Fruit fly (Drosophila melanogaster) whole organism, embryonic: ENCODE results near the gene CG32036.

ENCODE experiments used
- Atf3 ChIP-seq: fragments of 200-800 bp; sonication (Bioruptor generic); optimal IDR thresholded peaks from 3 replicates; lab custom pipeline; 2016; ENCODE audit warnings: missing biosample characterization, missing genetic modification characterization
- BEAF-32 ChIP-seq: fragments of 200-800 bp; sonication (Bioruptor generic); optimal IDR thresholded peaks from 3 replicates; lab custom pipeline; 2017; ENCODE audit warnings: missing biosample characterization, missing genetic modification characterization, mild to moderate bottlenecking, moderate library complexity, missing genetic modification reagents
- Blimp-1 ChIP-seq: fragments of 200-800 bp; sonication (Bioruptor generic); optimal IDR thresholded peaks from 3 replicates; lab custom pipeline; 2018; ENCODE audit warnings: missing biosample characterization, missing genetic modification characterization, mild to moderate bottlenecking, moderate library complexity, missing genetic modification reagents
- CG10654 ChIP-seq: fragments of 200-800 bp; sonication (Bioruptor generic); optimal IDR thresholded peaks from 2 replicates; lab custom pipeline; 2016; ENCODE audit warnings: missing biosample characterization, missing genetic modification characterization
- CG13624 ChIP-seq: fragments of 200-800 bp; sonication (Bioruptor generic); optimal IDR thresholded peaks from 2 replicates; lab custom pipeline; 2016; ENCODE audit warnings: missing biosample characterization, missing genetic modification characterization
- CG13894 ChIP-seq: fragments of 200-800 bp; sonication (Bioruptor generic); optimal IDR thresholded peaks from 3 replicates; lab custom pipeline; 2018; ENCODE audit warnings: missing biosample characterization, mild to moderate bottlenecking, missing genetic modification characterization, moderate library complexity
- CG14667 ChIP-seq: fragments of 200-800 bp; sonication (Bioruptor generic); IDR thresholded peaks from 2 replicates; pipeline ENCODE4 v1.3.6; 2022; ENCODE audit warnings: missing biosample characterization, missing genetic modification characterization
- CG14965 ChIP-seq: fragments of 200-800 bp; sonication (Bioruptor generic); optimal IDR thresholded peaks from 2 replicates; lab custom pipeline; 2016; ENCODE audit warnings: missing biosample characterization, missing genetic modification characterization, borderline replicate concordance
- CG15601 ChIP-seq: fragments of 200-800 bp; sonication (Bioruptor generic); optimal IDR thresholded peaks from 3 replicates; lab custom pipeline; 2019; ENCODE audit warnings: missing biosample characterization, mild to moderate bottlenecking, missing genetic modification characterization, moderate library complexity
- CG17186 ChIP-seq: fragments of 200-800 bp; sonication (Bioruptor generic); optimal IDR thresholded peaks from 3 replicates; lab custom pipeline; 2017; ENCODE audit warnings: missing biosample characterization, missing genetic modification reagents, missing genetic modification characterization
- CG1792 ChIP-seq: fragments of 200-800 bp; sonication (Bioruptor generic); optimal IDR thresholded peaks from 2 replicates; lab custom pipeline; 2016; ENCODE audit warnings: missing biosample characterization, missing genetic modification characterization
- CG18599 ChIP-seq: fragments of 200-800 bp; sonication (Bioruptor generic); optimal IDR thresholded peaks from 3 replicates; lab custom pipeline; 2017; ENCODE audit warnings: missing biosample characterization, missing genetic modification characterization, mild to moderate bottlenecking, moderate library complexity, missing genetic modification reagents
- CG34422 ChIP-seq: fragments of 200-800 bp; sonication (Bioruptor generic); IDR thresholded peaks from 3 replicates; pipeline ENCODE4 v1.3.6; 2022; ENCODE audit warnings: missing biosample characterization, missing genetic modification characterization
- CG4282 ChIP-seq: fragments of 200-800 bp; sonication (Bioruptor generic); optimal IDR thresholded peaks from 2 replicates; lab custom pipeline; 2016; ENCODE audit warnings: missing biosample characterization, missing genetic modification characterization
- CG6683 ChIP-seq: fragments of 200-800 bp; sonication (Bioruptor generic); optimal IDR thresholded peaks from 2 replicates; lab custom pipeline; 2017; ENCODE audit warnings: missing biosample characterization, mild to moderate bottlenecking, missing genetic modification characterization, missing genetic modification reagents
- CG6813 ChIP-seq: fragments of 200-800 bp; sonication (Bioruptor generic); optimal IDR thresholded peaks from 2 replicates; lab custom pipeline; 2017; ENCODE audit warnings: missing biosample characterization, missing genetic modification characterization, mild to moderate bottlenecking, moderate library complexity, missing genetic modification reagents
- CG8478 ChIP-seq: fragments of >200 bp; optimal IDR thresholded peaks from 2 replicates; lab custom pipeline; 2018
- CG9215 ChIP-seq: fragments of 200-800 bp; sonication (Bioruptor generic); IDR thresholded peaks from 2 replicates; pipeline ENCODE4 v1.3.6; 2022; ENCODE audit warnings: missing biosample characterization, missing genetic modification characterization
- CG9609 ChIP-seq: fragments of 200-800 bp; sonication (Bioruptor generic); optimal IDR thresholded peaks from 3 replicates; lab custom pipeline; 2016; ENCODE audit warnings: missing biosample characterization, missing genetic modification characterization
- Chrac-16 ChIP-seq: fragments of 200-800 bp; sonication (Bioruptor generic); optimal IDR thresholded peaks from 3 replicates; lab custom pipeline; 2016; ENCODE audit warnings: missing biosample characterization, missing genetic modification characterization
- Doc3 ChIP-seq: fragments of 200-800 bp; sonication (Bioruptor generic); IDR thresholded peaks from 3 replicates; pipeline ENCODE4 v1.3.6; 2022; ENCODE audit warnings: missing biosample characterization, missing genetic modification characterization; ENCODE audit not compliant: partially characterized antibody
- Ets97D ChIP-seq: fragments of 200-800 bp; sonication (Bioruptor generic); optimal IDR thresholded peaks from 3 replicates; lab custom pipeline; 2016; ENCODE audit warnings: missing biosample characterization, missing genetic modification characterization
- HLHmδ ChIP-seq: fragments of 200-800 bp; sonication (Bioruptor generic); optimal IDR thresholded peaks from 2 replicates; lab custom pipeline; 2018; ENCODE audit warnings: missing biosample characterization, mild to moderate bottlenecking, missing genetic modification characterization, moderate library complexity
- Lhr ChIP-seq: fragments of 200-800 bp; sonication (Bioruptor generic); optimal IDR thresholded peaks from 3 replicates; lab custom pipeline; 2017; ENCODE audit warnings: mild to moderate bottlenecking, missing biosample characterization, missing genetic modification reagents, missing genetic modification characterization
- MESR4 ChIP-seq: fragments of 200-800 bp; sonication (Bioruptor generic); optimal IDR thresholded peaks from 2 replicates; lab custom pipeline; 2018; ENCODE audit warnings: missing biosample characterization, mild to moderate bottlenecking, missing genetic modification characterization, moderate library complexity
- Oaz ChIP-seq: fragments of 200-800 bp; sonication (Bioruptor generic); IDR thresholded peaks from 2 replicates; pipeline ENCODE4 v1.3.6; 2022; ENCODE audit warnings: missing biosample characterization, missing genetic modification characterization
- Side ChIP-seq: fragments of 200-800 bp; sonication (Bioruptor generic); optimal IDR thresholded peaks from 2 replicates; lab custom pipeline; 2016; ENCODE audit warnings: missing biosample characterization, missing genetic modification characterization
- TFAM ChIP-seq: fragments of 200-800 bp; sonication (Bioruptor generic); optimal IDR thresholded peaks from 2 replicates; lab custom pipeline; 2017; ENCODE audit warnings: missing biosample characterization, missing genetic modification characterization, inconsistent platforms
- aop ChIP-seq: fragments of 200-800 bp; sonication (Bioruptor generic); IDR thresholded peaks from 2 replicates; pipeline ENCODE4 v1.3.6; 2022; ENCODE audit warnings: missing biosample characterization, missing genetic modification characterization
- bigmax ChIP-seq: fragments of 200-800 bp; sonication (Bioruptor generic); optimal IDR thresholded peaks from 2 replicates; lab custom pipeline; 2018; ENCODE audit warnings: missing biosample characterization, mild to moderate bottlenecking, missing genetic modification characterization
- chm ChIP-seq: fragments of 200-800 bp; sonication (Bioruptor generic); IDR thresholded peaks from 2 replicates; pipeline ENCODE4 v1.3.6; 2022; ENCODE audit warnings: missing biosample characterization, missing genetic modification characterization
- da ChIP-seq: fragments of 200-800 bp; sonication (Bioruptor generic); optimal IDR thresholded peaks from 2 replicates; lab custom pipeline; 2016; ENCODE audit warnings: missing biosample characterization, missing genetic modification characterization
- dati ChIP-seq: fragments of 200-800 bp; sonication (Bioruptor generic); IDR thresholded peaks from 2 replicates; pipeline ENCODE4 v1.3.6; 2022; ENCODE audit warnings: missing biosample characterization, missing genetic modification characterization
- dimm ChIP-seq: fragments of 200-800 bp; sonication (Bioruptor generic); IDR thresholded peaks from 2 replicates; pipeline ENCODE4 v1.3.6; 2022; ENCODE audit warnings: missing biosample characterization, missing genetic modification characterization
- h ChIP-seq: fragments of >200 bp; optimal IDR thresholded peaks from 2 replicates; lab custom pipeline; 2017
- hb ChIP-seq: fragments of 200-800 bp; sonication (Bioruptor generic); IDR thresholded peaks from 3 replicates; pipeline ENCODE4 v1.3.6; 2022; ENCODE audit warnings: missing biosample characterization, missing genetic modification characterization; ENCODE audit not compliant: partially characterized antibody
- hbn ChIP-seq: fragments of 200-800 bp; sonication (Bioruptor generic); IDR thresholded peaks from 2 replicates; pipeline ENCODE4 v1.3.6; 2022; ENCODE audit warnings: missing biosample characterization, missing genetic modification characterization; ENCODE audit not compliant: partially characterized antibody
- insv ChIP-seq, 2 experiments: fragments of 200-800 bp; sonication (Bioruptor generic); optimal IDR thresholded peaks; 3 replicates each; lab custom pipeline; 2016 to 2018; ENCODE audit warnings: missing biosample characterization in 2 of 2, missing genetic modification characterization in 2 of 2
- jing ChIP-seq: fragments of 200-800 bp; sonication (Bioruptor generic); optimal IDR thresholded peaks from 2 replicates; lab custom pipeline; 2018; ENCODE audit warnings: missing biosample characterization, mild to moderate bottlenecking, missing genetic modification characterization
- nerfin-2 ChIP-seq: fragments of 200-800 bp; sonication (Bioruptor generic); IDR thresholded peaks from 2 replicates; pipeline ENCODE4 v1.3.6; 2022; ENCODE audit warnings: missing biosample characterization, missing genetic modification characterization; ENCODE audit not compliant: partially characterized antibody
- prd ChIP-seq, 3 experiments: fragments of >200 bp in 2 of 3; fragments of 200-800 bp in 1 of 3; sonication (Bioruptor generic) in 1 of 3; optimal IDR thresholded peaks in 2 of 3; IDR thresholded peaks in 1 of 3; 2 replicates in 2 of 3; 3 replicates in 1 of 3; pipeline versions ENCODE4 v1.3.6 to Lab custom; 2017 to 2022; ENCODE audit warnings: missing biosample characterization in 1 of 3, missing genetic modification characterization in 1 of 3
- rib ChIP-seq: fragments of 200-800 bp; sonication (Bioruptor generic); IDR thresholded peaks from 2 replicates; pipeline ENCODE4 v1.3.6; 2022; ENCODE audit warnings: missing biosample characterization, missing genetic modification characterization
- sd ChIP-seq: fragments of 200-800 bp; sonication (Bioruptor generic); optimal IDR thresholded peaks from 3 replicates; lab custom pipeline; 2018; ENCODE audit warnings: missing biosample characterization, mild to moderate bottlenecking, missing genetic modification characterization, moderate library complexity
- shn ChIP-seq: fragments of 200-800 bp; sonication (Bioruptor generic); optimal IDR thresholded peaks from 3 replicates; lab custom pipeline; 2016; ENCODE audit warnings: missing biosample characterization, missing genetic modification characterization
- ssp ChIP-seq: fragments of 200-800 bp; sonication (Bioruptor generic); IDR thresholded peaks from 2 replicates; pipeline ENCODE4 v1.3.6; 2022; ENCODE audit warnings: missing biosample characterization, missing genetic modification characterization
- wor ChIP-seq: fragments of 200-800 bp; sonication (Bioruptor generic); IDR thresholded peaks from 2 replicates; pipeline ENCODE4 v1.3.6; 2022; ENCODE audit warnings: missing biosample characterization, missing genetic modification characterization
- zen2 ChIP-seq: fragments of 200-800 bp; sonication (Bioruptor generic); IDR thresholded peaks from 3 replicates; pipeline ENCODE4 v1.3.6; 2022; ENCODE audit warnings: missing biosample characterization, missing genetic modification characterization; ENCODE audit not compliant: partially characterized antibody
- zf30C ChIP-seq: fragments of 200-800 bp; sonication (Bioruptor generic); optimal IDR thresholded peaks from 3 replicates; lab custom pipeline; 2018; ENCODE audit warnings: missing biosample characterization, mild to moderate bottlenecking, missing genetic modification characterization
- zfh2 ChIP-seq: fragments of 200-800 bp; sonication (Bioruptor generic); optimal IDR thresholded peaks from 2 replicates; lab custom pipeline; 2016; ENCODE audit warnings: missing biosample characterization, missing genetic modification characterization

Gene CG32036

DNA sequence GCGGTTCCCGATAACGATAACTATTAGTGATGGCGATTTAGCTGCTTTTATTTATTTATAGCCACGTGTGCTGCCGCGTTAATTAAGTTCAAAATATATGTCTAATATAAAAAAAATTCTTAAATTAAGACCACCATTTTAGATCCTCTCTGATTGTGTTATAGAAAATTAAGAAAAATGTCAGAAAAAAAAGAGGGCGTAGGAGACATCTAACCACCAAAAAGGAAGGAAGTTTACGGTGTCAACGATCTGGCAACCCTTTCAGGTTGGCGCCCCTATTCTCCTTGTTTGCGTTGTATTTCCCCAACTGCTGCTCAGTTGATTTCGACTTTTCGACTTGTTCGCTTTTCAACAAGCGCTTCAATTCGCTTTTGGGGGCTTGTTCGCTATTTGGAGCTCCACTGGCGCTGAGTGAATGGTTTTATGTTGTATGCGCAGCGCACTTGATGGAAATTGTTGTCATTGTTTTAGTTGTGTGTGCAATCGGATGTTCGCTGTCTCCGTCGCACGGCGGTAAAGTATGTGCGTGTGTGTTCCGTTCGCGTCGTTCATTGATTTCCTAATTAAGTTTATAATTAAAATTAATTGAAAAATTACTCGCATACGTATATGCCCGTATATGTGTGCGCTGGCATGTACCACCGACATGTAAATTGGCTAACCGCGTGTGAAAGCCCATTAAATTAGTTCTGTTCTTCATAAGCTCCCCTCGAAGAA lies 28.1 kb downstream of the CG32036 start, which contains the start of the genes CG3434 and CG44838 (continued):
- TF ChIP-seq prd (optimal IDR thresholded peaks at IDR 0.05; lab: Kevin White, UChicago) (no peak), prd (GFP tag; IDR thresholded peaks at IDR 0.05; lab: Robert Waterston, UW) (peak; percentile 86), TFAM (GFP tag; lab: Kevin White, UChicago) (no peak), CG14667 (GFP tag; lab: Robert Waterston, UW) (peak; percentile 47; the same call in 1 of the 2 replicates), hbn (GFP tag; lab: Robert Waterston, UW) (no peak), CG10654 (GFP tag; lab: Kevin White, UChicago) (peak; percentile 77), CG9215 (GFP tag; lab: Robert Waterston, UW) (peak; percentile 58), Oaz (GFP tag; lab: Robert Waterston, UW) (no peak), CG1792 (GFP tag; lab: Kevin White, UChicago) (peak; percentile 67), Doc3 (GFP tag; lab: Robert Waterston, UW) (no peak), Blimp-1 (peak; percentile 70), CG14965 (GFP tag; lab: Kevin White, UChicago) (no peak), CG18599 (GFP tag; lab: Kevin White, UChicago) (peak; percentile 85), zfh2 (GFP tag; lab: Kevin White, UChicago) (peak; percentile 75), shn (GFP tag; lab: Kevin White, UChicago) (peak; percentile 68), h (no peak), Chrac-16 (peak; percentile 84), hb (GFP tag; lab: Robert Waterston, UW) (no peak), rib (GFP tag; lab: Robert Waterston, UW) (no peak), CG13894 (tag; lab: Kevin White, UChicago) (peak; percentile 85), CG17186 (GFP tag; lab: Kevin White, UChicago) (peak; percentile 58), sd (tag; lab: Kevin White, UChicago) (peak; percentile 49), jing (GFP tag; lab: Kevin White, UChicago) (no peak), CG4282 (peak; percentile 48), Side (GFP tag; lab: Kevin White, UChicago) (peak; percentile 65), Ets97D (peak; percentile 78), nerfin-2 (GFP tag; lab: Robert Waterston, UW) (no peak), HLHmδ (GFP tag; lab: Kevin White, UChicago) (no peak), dimm (GFP tag; lab: Robert Waterston, UW) (no peak), CG9609 (GFP tag; lab: Kevin White, UChicago) (peak; percentile 53), chm (GFP tag; lab: Robert Waterston, UW) (no peak), BEAF-32 (peak; percentile 38), wor (peak; percentile 61), zf30C (GFP tag; lab: Kevin White, UChicago) (no peak), MESR4 (GFP tag; lab: Kevin White, UChicago) (no peak), zen2 (GFP tag; lab: Robert Waterston, UW) (no peak), dati (peak; percentile 45; the same call in 1 of the 2 replicates), CG6683 (GFP tag; lab: Kevin White, UChicago) (peak; percentile 62), CG6813 (GFP tag; lab: Kevin White, UChicago) (peak; percentile 7), CG8478 (lab: Kevin White, UChicago) (no peak), bigmax (GFP tag; lab: Kevin White, UChicago) (peak; percentile 50), CG34422 (GFP tag; lab: Robert Waterston, UW) (peak; percentile 42; the same call in 1 of the 3 replicates), CG13624 (GFP tag; lab: Kevin White, UChicago) (peak; percentile 66), Lhr (peak; percentile 70), aop (no peak), Atf3 (GFP tag; lab: Kevin White, UChicago) (peak; percentile 73), da (GFP tag; lab: Kevin White, UChicago) (no peak), insv (GFP tag; optimal IDR thresholded peaks at IDR 0.05; lab: Kevin White, UChicago) (peak in 1 of 2 experiments; percentile 61), CG15601 (tag; lab: Kevin White, UChicago) (peak; percentile 98), ssp (GFP tag; lab: Robert Waterston, UW) (peak; percentile 82)
